Worm (Caenorhabditis elegans) whole organism, L3 larva: ENCODE results near the gene irld-12.
"Not testable (repeated sequence)": the region's sequence is repeated elsewhere in the genome, so short reads cannot be mapped to it uniquely, and the experiment has no call there.

ENCODE experiments used
- ZK546.5 ChIP-seq: sonication (generic microtip); optimal IDR thresholded peaks from 2 replicates; lab custom pipeline; 2017; ENCODE audit warnings: missing biosample characterization, missing genetic modification characterization
- aly-2 ChIP-seq: fragments of 150-350 bp; optimal IDR thresholded peaks from 2 replicates; lab custom pipeline; 2014; ENCODE audit warnings: missing biosample characterization, missing genetic modification characterization
- ama-1 ChIP-seq: fragments of 150-350 bp; optimal IDR thresholded peaks from 2 replicates; lab custom pipeline; 2018
- ceh-16 ChIP-seq: sonication (generic microtip); optimal IDR thresholded peaks from 2 replicates; lab custom pipeline; 2017; ENCODE audit warnings: missing biosample characterization, missing genetic modification characterization
- ceh-28 ChIP-seq: fragments of 150-350 bp; optimal IDR thresholded peaks from 2 replicates; lab custom pipeline; 2014; ENCODE audit warnings: missing biosample characterization, missing genetic modification reagents, missing genetic modification characterization
- ceh-9 ChIP-seq: sonication (generic microtip); optimal IDR thresholded peaks from 2 replicates; lab custom pipeline; 2018; ENCODE audit warnings: missing biosample characterization, missing genetic modification characterization
- daf-12 ChIP-seq: fragments of 150-350 bp; optimal IDR thresholded peaks from 2 replicates; lab custom pipeline; 2014; ENCODE audit warnings: missing biosample characterization, missing genetic modification reagents, missing genetic modification characterization
- elt-2 ChIP-seq: sonication (generic microtip); optimal IDR thresholded peaks from 2 replicates; lab custom pipeline; 2016; ENCODE audit warnings: missing genetic modification reagents, mild to moderate bottlenecking, missing genetic modification characterization, missing compliant biosample characterization
- fkh-10 ChIP-seq: sonication (generic microtip); optimal IDR thresholded peaks from 2 replicates; lab custom pipeline; 2017; ENCODE audit warnings: missing biosample characterization, missing genetic modification reagents, missing genetic modification characterization
- fos-1 ChIP-seq: fragments of 150-350 bp; optimal IDR thresholded peaks from 2 replicates; lab custom pipeline; 2014; ENCODE audit warnings: missing biosample characterization, missing genetic modification characterization
- hmg-11 ChIP-seq: sonication (generic microtip); optimal IDR thresholded peaks from 2 replicates; lab custom pipeline; 2016; ENCODE audit warnings: missing genetic modification characterization, missing compliant biosample characterization
- lin-15B ChIP-seq: fragments of 150-350 bp; optimal IDR thresholded peaks from 2 replicates; lab custom pipeline; 2014; ENCODE audit warnings: missing biosample characterization, missing genetic modification characterization
- lin-39 ChIP-seq: fragments of 150-350 bp; optimal IDR thresholded peaks from 2 replicates; lab custom pipeline; 2018; ENCODE audit warnings: missing biosample characterization, missing genetic modification reagents, missing genetic modification characterization
- nfya-1 ChIP-seq: sonication (generic microtip); optimal IDR thresholded peaks from 2 replicates; lab custom pipeline; 2017; ENCODE audit warnings: missing genetic modification characterization, mild to moderate bottlenecking, missing compliant biosample characterization, antibody characterized with exemption, moderate library complexity; ENCODE audit not compliant: insufficient read depth
- nhr-12 ChIP-seq: fragments of 150-350 bp; optimal IDR thresholded peaks from 2 replicates; lab custom pipeline; 2014; ENCODE audit warnings: missing biosample characterization, missing genetic modification characterization
- nhr-237 ChIP-seq: fragments of 150-350 bp; optimal IDR thresholded peaks from 2 replicates; lab custom pipeline; 2014; ENCODE audit warnings: missing biosample characterization, missing genetic modification characterization
- nhr-25 ChIP-seq: sonication (generic microtip); optimal IDR thresholded peaks from 2 replicates; lab custom pipeline; 2017; ENCODE audit warnings: missing biosample characterization, missing genetic modification characterization
- nhr-67 ChIP-seq: fragments of 150-350 bp; optimal IDR thresholded peaks from 2 replicates; lab custom pipeline; 2014; ENCODE audit warnings: missing biosample characterization, missing genetic modification characterization
- pha-4 ChIP-seq: fragments of 150-350 bp; optimal IDR thresholded peaks from 2 replicates; lab custom pipeline; 2014; ENCODE audit warnings: missing biosample characterization, missing genetic modification reagents, missing genetic modification characterization
- skn-1 ChIP-seq: fragments of 150-350 bp; optimal IDR thresholded peaks from 2 replicates; lab custom pipeline; 2014; ENCODE audit warnings: missing biosample characterization, missing genetic modification characterization
- snpc-4 ChIP-seq: fragments of 150-350 bp; optimal IDR thresholded peaks from 2 replicates; lab custom pipeline; 2014; ENCODE audit warnings: missing biosample characterization, missing genetic modification characterization
- unc-62 ChIP-seq: fragments of 150-350 bp; sonication (generic microtip); optimal IDR thresholded peaks from 4 replicates; lab custom pipeline; 2014; ENCODE audit warnings: missing biosample characterization, missing genetic modification reagents, missing genetic modification characterization
- zag-1 ChIP-seq: fragments of 150-350 bp; optimal IDR thresholded peaks from 2 replicates; lab custom pipeline; 2014; ENCODE audit warnings: missing biosample characterization, missing genetic modification characterization
- ztf-11 ChIP-seq: fragments of 150-350 bp; optimal IDR thresholded peaks from 2 replicates; lab custom pipeline; 2014; ENCODE audit warnings: missing biosample characterization, missing genetic modification characterization

irld-12 gene

DNA sequence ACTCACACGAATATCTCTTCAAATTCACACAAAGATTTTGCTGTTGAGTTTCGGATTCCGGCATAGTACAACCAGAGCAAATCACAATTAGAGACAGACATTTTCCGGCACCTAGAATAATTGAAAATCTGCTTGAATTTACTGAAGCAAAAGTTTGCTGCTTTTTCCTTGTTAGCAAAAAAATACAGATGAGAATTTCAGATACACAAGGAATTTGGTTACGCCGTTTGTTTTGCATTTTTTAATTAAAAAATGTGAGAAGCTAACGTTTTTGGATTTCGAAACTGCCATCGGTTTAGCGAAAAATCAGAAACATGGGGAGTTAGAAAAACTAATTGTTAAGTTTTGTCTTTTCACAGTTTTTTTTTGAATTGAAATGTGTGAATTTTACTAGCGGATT is 41.2 kb downstream of the irld-12 start, which contains the start of gene srw-118:
Gene srw-118, minus strand, starts transcription at position 101 of the 400 bp plus-strand sequence.
- TF ChIP-seq pha-4 (tag; lab: Kevin White, UChicago) (no peak), unc-62 (GFP tag; lab: Kevin White, UChicago) (no peak)

DNA sequence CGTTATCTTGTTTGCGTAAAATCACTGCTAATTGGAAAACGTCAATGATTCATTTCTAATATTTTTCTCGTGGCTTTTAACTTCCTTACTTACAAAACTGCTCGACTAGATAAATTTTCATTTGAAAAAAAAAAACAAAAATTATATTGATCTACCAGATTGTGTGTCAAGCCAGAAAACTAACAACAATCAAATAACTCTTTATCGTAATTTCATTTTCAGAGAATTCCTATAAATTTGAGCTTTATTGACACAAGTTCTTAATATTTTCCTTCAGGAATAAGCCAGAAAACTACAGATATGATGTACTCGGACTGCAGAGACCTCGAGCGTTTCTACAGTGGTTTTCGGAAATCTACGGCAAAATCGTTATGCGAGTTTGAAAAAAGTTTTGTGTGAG is 44.9 kb downstream of the irld-12 start, which contains the start of gene srw-124:
Gene srw-124, plus strand, starts transcription at position 301 of the 400 bp plus-strand sequence.
- TF ChIP-seq nfya-1 (tag; lab: Kevin White, UChicago): no peak
- no peak for TF ChIP-seq zag-1 (tag; lab: Kevin White, UChicago)
- TF ChIP-seq lin-39: no peak
- no peak for TF ChIP-seq ama-1 (lab: Kevin White, UChicago)
- no peak for TF ChIP-seq ztf-11 (tag; lab: Kevin White, UChicago)

DNA sequence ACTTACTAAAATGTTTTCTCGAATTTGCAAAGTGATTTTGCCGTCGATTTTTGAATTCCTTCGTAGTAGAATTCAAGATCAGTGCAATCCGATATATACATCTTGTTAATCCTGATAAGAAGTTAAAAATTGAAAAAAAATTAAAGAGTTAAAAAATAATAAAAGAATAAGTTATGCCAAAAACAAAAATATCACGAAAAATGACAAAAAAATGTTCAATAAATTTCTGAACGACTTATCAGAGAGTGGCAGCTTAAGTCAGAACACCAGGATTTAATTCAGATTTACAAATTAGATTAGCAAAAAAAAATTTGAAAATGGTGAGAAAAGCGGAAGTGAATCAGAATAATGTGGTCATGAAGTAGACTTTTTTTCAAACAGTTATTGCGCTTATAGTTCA is 45.9 kb downstream of the irld-12 start, which contains the start of gene srw-123:
Gene srw-123, minus strand, starts transcription at position 101 of the 400 bp plus-strand sequence.
- TF ChIP-seq ZK546.5, fos-1, nhr-12 (tag; lab: Kevin White, UChicago): not testable (repeated sequence)

DNA sequence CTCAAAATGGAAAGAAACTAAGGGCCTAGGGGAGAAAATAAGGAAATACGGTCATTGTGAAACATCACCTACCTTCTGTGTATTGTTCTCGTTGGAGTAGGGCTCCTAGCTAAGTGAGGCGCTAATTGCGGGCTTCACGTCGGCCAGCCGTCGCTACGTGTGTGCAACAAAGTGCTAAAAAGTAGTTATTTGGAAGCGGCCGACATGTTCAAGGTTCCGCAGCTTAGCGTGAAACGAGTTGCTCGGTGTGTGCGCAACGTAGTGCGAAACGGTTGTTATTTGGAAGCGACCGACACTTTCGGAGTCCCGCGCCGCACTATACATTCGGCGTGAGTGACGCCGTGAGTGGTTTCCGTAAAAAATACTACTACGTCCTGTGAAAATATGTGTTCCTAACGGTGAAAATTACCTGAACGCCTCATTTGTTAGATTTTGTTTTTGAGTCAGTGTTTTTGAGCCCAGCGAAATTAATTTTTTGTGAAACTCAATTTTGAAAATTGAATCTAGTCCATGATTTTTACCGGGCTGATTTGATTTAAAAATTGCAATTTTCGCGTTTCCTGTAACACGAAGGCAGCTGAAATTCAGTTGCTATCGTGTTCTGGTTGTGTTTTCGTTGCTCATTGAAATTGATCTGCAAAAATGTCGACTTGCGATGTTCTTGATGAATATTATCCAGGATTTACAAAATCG is 49.8 kb downstream of the irld-12 start, which contains the start of gene srw-129:
Gene srw-129, plus strand, starts transcription at position 643 of the 693 bp plus-strand sequence.
- TF ChIP-seq ceh-16 (tag; lab: Kevin White, UChicago) (no peak), lin-15B (tag; lab: Kevin White, UChicago) (no peak), nhr-67 (tag; lab: Kevin White, UChicago) (no peak), skn-1 (tag; lab: Kevin White, UChicago) (no peak), nhr-25 (no peak), daf-12 (no peak), nhr-12 (tag; lab: Kevin White, UChicago) (no peak), pha-4 (tag; lab: Kevin White, UChicago) (no peak), elt-2 (no peak), aly-2 (tag; lab: Kevin White, UChicago) (no peak), unc-62 (GFP tag; lab: Kevin White, UChicago) (no peak), ceh-28 (tag; lab: Kevin White, UChicago) (no peak), fkh-10 (GFP tag; lab: Kevin White, UChicago) (no peak), ztf-11 (tag; lab: Kevin White, UChicago) (no peak), nhr-237 (no peak), snpc-4 (tag; lab: Kevin White, UChicago) (no peak), ceh-9 (no peak), hmg-11 (tag; lab: Kevin White, UChicago) (no peak)
